Worm (Caenorhabditis elegans) whole organism, L4 larva: Measurements from ENCODE around the gene srbc-60.
A peak's percentile ranks its signal among the peaks of the same experiment; 100 is the strongest.

ENCODE experiments used
- D1046.2 ChIP-seq: fragments of 200-800 bp; sonication (Bioruptor generic); IDR thresholded peaks from 2 replicates; pipeline ENCODE4 v1.3.6; 2022; ENCODE audit warnings: missing genetic modification characterization, missing compliant biosample characterization
- F26F4.8 ChIP-seq: fragments of 200-800 bp; sonication (Bioruptor generic); conservative IDR thresholded peaks from 2 replicates; pipeline ENCODE4 v1.3.6; 2022; ENCODE audit warnings: missing genetic modification characterization, missing compliant biosample characterization
- F44E2.7 ChIP-seq: fragments of 200-800 bp; sonication (Bioruptor generic); IDR thresholded peaks from 2 replicates; pipeline ENCODE4 v2.1.2; 2022; ENCODE audit warnings: missing genetic modification characterization, missing compliant biosample characterization
- F49E8.2 ChIP-seq: sonication (generic microtip); optimal IDR thresholded peaks from 2 replicates; lab custom pipeline; 2016; ENCODE audit warnings: missing compliant biosample characterization, mild to moderate bottlenecking, missing genetic modification characterization, borderline replicate concordance
- T26A8.4 ChIP-seq: fragments of 200-800 bp; sonication (Bioruptor generic); IDR thresholded peaks from 2 replicates; pipeline ENCODE4 v1.3.6; 2022; ENCODE audit warnings: missing genetic modification characterization, missing compliant biosample characterization
- Y48G9A.11 ChIP-seq: fragments of 200-800 bp; sonication (Bioruptor generic); IDR thresholded peaks from 2 replicates; pipeline ENCODE4 v1.3.6; 2022; ENCODE audit warnings: missing genetic modification reagents, missing genetic modification characterization, missing compliant biosample characterization
- Y5F2A.4 ChIP-seq: fragments of 200-800 bp; sonication (Bioruptor generic); optimal IDR thresholded peaks from 2 replicates; lab custom pipeline; 2018; ENCODE audit warnings: mild to moderate bottlenecking, missing genetic modification characterization, missing compliant biosample characterization
- ZK337.2 ChIP-seq: fragments of 200-800 bp; sonication (Bioruptor generic); IDR thresholded peaks from 2 replicates; pipeline ENCODE4 v1.3.6; 2022; ENCODE audit warnings: missing genetic modification reagents, missing genetic modification characterization, missing compliant biosample characterization
- ZK546.5 ChIP-seq, 2 experiments: sonication (generic microtip); optimal IDR thresholded peaks; 2 replicates each; lab custom pipeline; 2017; ENCODE audit warnings: missing biosample characterization in 2 of 2, missing genetic modification characterization in 2 of 2
- aha-1 ChIP-seq: fragments of 150-350 bp; peaks from one replicate; lab custom pipeline; 2014; ENCODE audit warnings: missing biosample characterization, missing genetic modification characterization
- aly-2 ChIP-seq: sonication (generic microtip); optimal IDR thresholded peaks from 2 replicates; lab custom pipeline; 2018; ENCODE audit warnings: missing biosample characterization, missing genetic modification characterization
- ama-1 ChIP-seq: fragments of 150-350 bp; optimal IDR thresholded peaks from 2 replicates; lab custom pipeline; 2014; ENCODE audit warnings: inconsistent platforms, mixed read lengths
- ceh-20 ChIP-seq: fragments of 200-800 bp; sonication (Bioruptor generic); IDR thresholded peaks from 2 replicates; pipeline ENCODE4 v1.3.6; 2022; ENCODE audit warnings: missing genetic modification reagents, missing genetic modification characterization, missing compliant biosample characterization
- ceh-28 ChIP-seq: fragments of 150-350 bp; optimal IDR thresholded peaks from 2 replicates; lab custom pipeline; 2014; ENCODE audit warnings: missing biosample characterization, missing genetic modification reagents, missing genetic modification characterization
- ceh-62 ChIP-seq: sonication (generic microtip); optimal IDR thresholded peaks from 2 replicates; lab custom pipeline; 2017; ENCODE audit warnings: missing biosample characterization, missing genetic modification characterization
- ces-1 ChIP-seq: fragments of 150-350 bp; sonication (generic microtip); optimal IDR thresholded peaks from 4 replicates; lab custom pipeline; 2014; ENCODE audit warnings: missing biosample characterization, missing genetic modification reagents, missing genetic modification characterization
- daf-16 ChIP-seq, 3 experiments: sonication (generic microtip); optimal IDR thresholded peaks; 2 replicates each; lab custom pipeline; 2016 to 2017; ENCODE audit warnings: missing genetic modification characterization in 3 of 3, missing genetic modification reagents in 3 of 3, mild to moderate bottlenecking in 2 of 3, missing compliant biosample characterization in 2 of 3, missing biosample characterization in 1 of 3, moderate library complexity in 1 of 3
- daf-19 ChIP-seq: fragments of 200-800 bp; sonication (Bioruptor generic); conservative IDR thresholded peaks from 2 replicates; pipeline ENCODE4 v1.3.6; 2022; ENCODE audit warnings: missing genetic modification characterization, missing compliant biosample characterization
- daf-8 ChIP-seq: fragments of 200-800 bp; sonication (Bioruptor generic); IDR thresholded peaks from 2 replicates; pipeline ENCODE4 v1.3.6; 2022; ENCODE audit warnings: missing genetic modification characterization, missing compliant biosample characterization
- dpl-1 ChIP-seq: fragments of 150-350 bp; optimal IDR thresholded peaks from 2 replicates; lab custom pipeline; 2014; ENCODE audit warnings: missing biosample characterization, missing genetic modification reagents, missing genetic modification characterization
- egl-27 ChIP-seq: sonication (generic microtip); optimal IDR thresholded peaks from 3 replicates; lab custom pipeline; 2017; ENCODE audit warnings: missing biosample characterization, missing genetic modification reagents, missing genetic modification characterization
- egl-43 ChIP-seq: fragments of 200-800 bp; sonication (Bioruptor generic); IDR thresholded peaks from 2 replicates; pipeline ENCODE4 v1.3.6; 2022; ENCODE audit warnings: missing genetic modification reagents, missing genetic modification characterization, missing compliant biosample characterization
- gei-8 ChIP-seq: fragments of 200-800 bp; sonication (Bioruptor generic); optimal IDR thresholded peaks from 2 replicates; lab custom pipeline; 2018; ENCODE audit warnings: mild to moderate bottlenecking, missing genetic modification characterization, missing compliant biosample characterization
- lim-7 ChIP-seq: fragments of 200-800 bp; sonication (Bioruptor generic); IDR thresholded peaks from 2 replicates; pipeline ENCODE4 v1.3.6; 2022; ENCODE audit warnings: missing genetic modification characterization, missing compliant biosample characterization
- lin-13 ChIP-seq: fragments of 150-350 bp; optimal IDR thresholded peaks from 2 replicates; lab custom pipeline; 2014; ENCODE audit warnings: missing biosample characterization, missing genetic modification reagents, missing genetic modification characterization
- lin-15B ChIP-seq: fragments of 150-350 bp; sonication (generic microtip); optimal IDR thresholded peaks from 3 replicates; lab custom pipeline; 2014; ENCODE audit warnings: missing biosample characterization, missing genetic modification characterization
- lin-29 ChIP-seq: fragments of 200-800 bp; sonication (Bioruptor generic); IDR thresholded peaks from 2 replicates; pipeline ENCODE4 v1.3.6; 2022; ENCODE audit warnings: missing genetic modification reagents, missing genetic modification characterization, missing compliant biosample characterization
- lir-3 ChIP-seq: sonication (generic microtip); optimal IDR thresholded peaks from 2 replicates; lab custom pipeline; 2016; ENCODE audit warnings: mild to moderate bottlenecking, missing genetic modification characterization, missing compliant biosample characterization
- lsy-2 ChIP-seq, 2 experiments: fragments of 150-350 bp in 1 of 2; sonication (generic microtip) in 1 of 2; optimal IDR thresholded peaks; 2 replicates each; lab custom pipeline; 2014 to 2017; ENCODE audit warnings: missing biosample characterization in 2 of 2, missing genetic modification characterization in 2 of 2
- madf-9 ChIP-seq: fragments of 200-800 bp; sonication (Bioruptor generic); conservative IDR thresholded peaks from 2 replicates; pipeline ENCODE4 v1.3.6; 2022; ENCODE audit warnings: missing genetic modification reagents, missing genetic modification characterization, missing compliant biosample characterization
- mdl-1 ChIP-seq, 2 experiments: fragments of 150-350 bp in 1 of 2; sonication (generic microtip) in 1 of 2; optimal IDR thresholded peaks; 2 replicates each; lab custom pipeline; 2014 to 2017; ENCODE audit warnings: missing biosample characterization in 2 of 2, missing genetic modification characterization in 2 of 2
- mep-1 ChIP-seq: fragments of 150-350 bp; sonication (generic microtip); optimal IDR thresholded peaks from 3 replicates; lab custom pipeline; 2014; ENCODE audit warnings: missing biosample characterization, missing genetic modification characterization
- mes-2 ChIP-seq: sonication (generic microtip); optimal IDR thresholded peaks from 2 replicates; lab custom pipeline; 2016; ENCODE audit warnings: missing genotype, mild to moderate bottlenecking, missing genetic modification characterization, missing compliant biosample characterization; ENCODE audit not compliant: poor library complexity, severe bottlenecking
- mxl-2 ChIP-seq: fragments of 200-800 bp; sonication (Bioruptor generic); conservative IDR thresholded peaks from 2 replicates; pipeline ENCODE4 v1.3.6; 2022; ENCODE audit warnings: missing genetic modification reagents, missing genetic modification characterization, missing compliant biosample characterization
- nhr-102 ChIP-seq: sonication (generic microtip); optimal IDR thresholded peaks from 2 replicates; lab custom pipeline; 2016; ENCODE audit warnings: mild to moderate bottlenecking, missing genetic modification characterization, moderate library complexity, missing compliant biosample characterization
- nhr-11 ChIP-seq: fragments of 150-350 bp; optimal IDR thresholded peaks from 2 replicates; lab custom pipeline; 2014; ENCODE audit warnings: missing biosample characterization, missing genetic modification characterization
- nhr-111 ChIP-seq: fragments of 200-800 bp; sonication (Bioruptor generic); optimal IDR thresholded peaks from 2 replicates; lab custom pipeline; 2018; ENCODE audit warnings: mild to moderate bottlenecking, missing genetic modification characterization, missing compliant biosample characterization
- nhr-237 ChIP-seq: sonication (generic microtip); optimal IDR thresholded peaks from 2 replicates; lab custom pipeline; 2017; ENCODE audit warnings: missing biosample characterization, missing genetic modification characterization
- nhr-28 ChIP-seq: fragments of 150-350 bp; optimal IDR thresholded peaks from 2 replicates; lab custom pipeline; 2014; ENCODE audit warnings: missing biosample characterization, missing genetic modification characterization
- nhr-48 ChIP-seq: sonication (generic microtip); optimal IDR thresholded peaks from 2 replicates; lab custom pipeline; 2016; ENCODE audit warnings: mild to moderate bottlenecking, missing genetic modification characterization, missing compliant biosample characterization
- nhr-76 ChIP-seq: fragments of 150-350 bp; optimal IDR thresholded peaks from 2 replicates; lab custom pipeline; 2014; ENCODE audit warnings: missing biosample characterization, missing genetic modification characterization
- pha-4 ChIP-seq, 2 experiments: fragments of 150-350 bp in 1 of 2; fragments of 200-800 bp in 1 of 2; sonication (Bioruptor generic) in 1 of 2; IDR thresholded peaks in 1 of 2; optimal IDR thresholded peaks in 1 of 2; 2 replicates each; pipeline versions ENCODE4 v1.3.6 to Lab custom; 2014 to 2022; ENCODE audit warnings: missing genetic modification characterization in 2 of 2, missing genetic modification reagents in 2 of 2, missing biosample characterization in 1 of 2, missing compliant biosample characterization in 1 of 2
- pqm-1 ChIP-seq: sonication (generic microtip); optimal IDR thresholded peaks from 2 replicates; lab custom pipeline; 2017; ENCODE audit warnings: missing biosample characterization, missing genetic modification characterization
- rbr-2 ChIP-seq: sonication (generic microtip); optimal IDR thresholded peaks from 2 replicates; lab custom pipeline; 2016; ENCODE audit warnings: missing genotype, missing genetic modification characterization, missing compliant biosample characterization
- saeg-2 ChIP-seq: fragments of 200-800 bp; sonication (Bioruptor generic); IDR thresholded peaks from 2 replicates; pipeline ENCODE4 v1.3.6; 2022; ENCODE audit warnings: missing genetic modification reagents, missing genetic modification characterization, missing compliant biosample characterization
- sdz-12 ChIP-seq: fragments of 200-800 bp; sonication (Bioruptor generic); optimal IDR thresholded peaks from 2 replicates; lab custom pipeline; 2018; ENCODE audit warnings: mild to moderate bottlenecking, missing genetic modification characterization, missing compliant biosample characterization
- skn-1 ChIP-seq: fragments of 150-350 bp; optimal IDR thresholded peaks from 2 replicates; lab custom pipeline; 2014; ENCODE audit warnings: missing biosample characterization, missing genetic modification characterization
- snpc-1.2 ChIP-seq: fragments of 200-800 bp; sonication (Bioruptor generic); IDR thresholded peaks from 2 replicates; pipeline ENCODE4 v1.3.6; 2022; ENCODE audit warnings: missing genetic modification reagents, missing genetic modification characterization, missing compliant biosample characterization
- unc-62 ChIP-seq, 3 experiments: fragments of 150-350 bp in 1 of 3; sonication (generic microtip); optimal IDR thresholded peaks in 2 of 3; peaks in 1 of 3; 1 replicate in 1 of 3; 2 replicates in 2 of 3; lab custom pipeline; 2014 to 2017; ENCODE audit warnings: missing biosample characterization in 3 of 3, missing genetic modification characterization in 3 of 3, missing genetic modification reagents in 3 of 3, missing genotype in 1 of 3
- vab-7 ChIP-seq: fragments of 200-800 bp; sonication (Bioruptor generic); IDR thresholded peaks from 2 replicates; pipeline ENCODE4 v1.3.6; 2022; ENCODE audit warnings: missing genetic modification reagents, missing genetic modification characterization, missing compliant biosample characterization
- zag-1 ChIP-seq: fragments of 150-350 bp; optimal IDR thresholded peaks from 2 replicates; lab custom pipeline; 2014; ENCODE audit warnings: missing biosample characterization, missing genetic modification characterization

The srbc-60 gene

DNA sequence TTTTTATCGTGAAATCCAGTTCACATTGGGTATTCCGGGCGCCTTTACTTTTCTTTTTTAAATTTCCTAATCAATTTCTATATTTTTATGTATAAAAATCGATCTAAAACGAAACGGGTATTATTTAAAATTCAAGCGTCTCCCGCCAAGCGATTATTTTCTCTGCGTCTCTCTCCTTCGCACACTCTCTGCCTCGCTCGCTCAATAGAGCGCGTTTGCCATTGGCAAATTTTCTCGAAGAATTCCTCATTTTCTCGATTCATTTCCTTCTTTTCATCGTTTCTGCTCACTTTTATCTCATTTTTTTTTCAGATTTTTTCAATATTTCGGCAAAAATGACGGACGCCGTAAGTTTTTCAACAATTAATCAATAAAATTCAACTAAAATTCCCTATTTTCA, 6.8 kb upstream of the srbc-60 start, which contains the start of gene sti-1 (continued):
- TF ChIP-seq mxl-2 (GFP tag; lab: Robert Waterston, UW) (no peak), nhr-102 (peak; percentile 60), pha-4 (GFP tag; IDR thresholded peaks at IDR 0.05; lab: Robert Waterston, UW) (peak; percentile 63; the same call in 1 of the 2 replicates), pha-4 (tag; optimal IDR thresholded peaks at IDR 0.05; lab: Kevin White, UChicago) (peak; percentile 52), egl-27 (tag; lab: Kevin White, UChicago) (no peak), aly-2 (tag; lab: Kevin White, UChicago) (no peak), ZK546.5 (tag; optimal IDR thresholded peaks at IDR 0.05; lab: Kevin White, UChicago) (no peak), T26A8.4 (peak; percentile 55; the same call in 1 of the 2 replicates), daf-16 (GFP tag; optimal IDR thresholded peaks at IDR 0.05; lab: Kevin White, UChicago) (no peak), daf-16 (tag; optimal IDR thresholded peaks at IDR 0.05; lab: Kevin White, UChicago) (peak; percentile 20), Y48G9A.11 (GFP tag; lab: Robert Waterston, UW) (no peak), aha-1 (tag; lab: Kevin White, UChicago) (peak; percentile 88), unc-62 (GFP tag; optimal IDR thresholded peaks at IDR 0.05 in 1 of 2; lab: Kevin White, UChicago) (no peak), unc-62 (tag; optimal IDR thresholded peaks at IDR 0.05; lab: Kevin White, UChicago) (no peak), vab-7 (GFP tag; lab: Robert Waterston, UW) (no peak), lin-15B (tag; lab: Kevin White, UChicago) (peak; percentile 51), dpl-1 (GFP tag; lab: Kevin White, UChicago) (peak; percentile 96), ceh-28 (tag; lab: Kevin White, UChicago) (no peak), D1046.2 (GFP tag; lab: Robert Waterston, UW) (no peak), mdl-1 (tag; optimal IDR thresholded peaks at IDR 0.05; lab: Kevin White, UChicago) (peak in 1 of 2 experiments; percentile 54), ZK337.2 (GFP tag; lab: Robert Waterston, UW) (no peak), skn-1 (tag; lab: Kevin White, UChicago) (no peak), lsy-2 (tag; optimal IDR thresholded peaks at IDR 0.05; lab: Kevin White, UChicago) (peak in 1 of 2 experiments; percentile 90), ceh-20 (GFP tag; lab: Robert Waterston, UW) (peak; percentile 55; the same call in 1 of the 2 replicates), nhr-76 (no peak), pqm-1 (tag; lab: Kevin White, UChicago) (no peak), ceh-62 (no peak), snpc-1.2 (GFP tag; lab: Robert Waterston, UW) (no peak), lim-7 (GFP tag; lab: Robert Waterston, UW) (no peak), egl-43 (GFP tag; lab: Robert Waterston, UW) (no peak), ama-1 (no peak), nhr-237 (tag; lab: Kevin White, UChicago) (no peak), rbr-2 (tag; lab: Kevin White, UChicago) (peak; percentile 68), nhr-11 (tag; lab: Kevin White, UChicago) (peak; percentile 66), sdz-12 (GFP tag; lab: Kevin White, UChicago) (no peak), zag-1 (no peak), F26F4.8 (no peak), daf-19 (GFP tag; lab: Robert Waterston, UW) (no peak), saeg-2 (GFP tag; lab: Robert Waterston, UW) (no peak), lin-13 (GFP tag; lab: Kevin White, UChicago) (peak; percentile 70), mep-1 (peak; percentile 80), ces-1 (GFP tag; lab: Kevin White, UChicago) (no peak), gei-8 (GFP tag; lab: Kevin White, UChicago) (no peak), daf-8 (GFP tag; lab: Robert Waterston, UW) (no peak), mes-2 (tag; lab: Kevin White, UChicago) (peak; percentile 89), F49E8.2 (tag; lab: Kevin White, UChicago) (peak; percentile 26), nhr-28 (peak; percentile 83), madf-9 (GFP tag; lab: Robert Waterston, UW) (no peak), Y5F2A.4 (GFP tag; lab: Kevin White, UChicago) (no peak), F44E2.7 (no peak), lin-29 (GFP tag; lab: Robert Waterston, UW) (no peak), lir-3 (tag; lab: Kevin White, UChicago) (no peak), nhr-48 (no peak), nhr-111 (GFP tag; lab: Kevin White, UChicago) (no peak)
